Fruit fly (Drosophila melanogaster): ENCODE results near the gene Eig71Ek.

Eig71Ek gene

dm6 chr3L:15625676-15626414, 35.2 kb upstream of the Eig71Ek start:
- TF ChIP-seq Abd-B (GFP tag; optimal IDR thresholded peaks at IDR 0.05) = no peak
- TF ChIP-seq brk (GFP tag; optimal IDR thresholded peaks at IDR 0.05) = peak; percentile 77
- no peak for TF ChIP-seq lola (GFP tag; optimal IDR thresholded peaks at IDR 0.05)
- TF ChIP-seq jim (GFP tag; optimal IDR thresholded peaks at IDR 0.05) = no peak
- no peak for TF ChIP-seq Myc (optimal IDR thresholded peaks at IDR 0.05)
- peak; percentile 97 for TF ChIP-seq psq (GFP tag; optimal IDR thresholded peaks at IDR 0.05)
- peak; percentile 78 for TF ChIP-seq woc (GFP tag; optimal IDR thresholded peaks at IDR 0.05)
- peak; percentile 79 for TF ChIP-seq sv (GFP tag; optimal IDR thresholded peaks at IDR 0.05)
- TF ChIP-seq CG32264 (GFP tag; optimal IDR thresholded peaks at IDR 0.05) = peak; percentile 9
- TF ChIP-seq Vsx2 (GFP tag; optimal IDR thresholded peaks at IDR 0.05; ENCODE audit: partially characterized antibody) = peak; percentile 42
- peak; percentile 92 for TF ChIP-seq fru (GFP tag; optimal IDR thresholded peaks at IDR 0.05)
- peak; percentile 43 for TF ChIP-seq tai (GFP tag; optimal IDR thresholded peaks at IDR 0.05)
- TF ChIP-seq Hr83 (GFP tag; optimal IDR thresholded peaks at IDR 0.05; ENCODE audit: poor library complexity, severe bottlenecking) = peak; percentile 86
- TF ChIP-seq N (GFP tag; optimal IDR thresholded peaks at IDR 0.05) = no peak
- peak; percentile 61 for TF ChIP-seq br (GFP tag; optimal IDR thresholded peaks at IDR 0.05)
- peak; percentile 22 for TF ChIP-seq CrebA (GFP tag; optimal IDR thresholded peaks at IDR 0.05; ENCODE audit: borderline replicate concordance)
- TF ChIP-seq usp (GFP tag; optimal IDR thresholded peaks at IDR 0.05) = no peak
- peak; percentile 51 for TF ChIP-seq Dfd (GFP tag; optimal IDR thresholded peaks at IDR 0.05)
- no peak for TF ChIP-seq Hr78 (GFP tag; optimal IDR thresholded peaks at IDR 0.05)
- peak; percentile 94 for TF ChIP-seq rgr (GFP tag; optimal IDR thresholded peaks at IDR 0.05)
- peak; percentile 85 for TF ChIP-seq CG9705 (GFP tag; optimal IDR thresholded peaks at IDR 0.05)
- TF ChIP-seq Sp1 (GFP tag; optimal IDR thresholded peaks at IDR 0.05) = peak; percentile 97
- TF ChIP-seq HLH106 (tag; optimal IDR thresholded peaks at IDR 0.05) = peak; percentile 98
- peak; percentile 58 for TF ChIP-seq Jra (GFP tag; optimal IDR thresholded peaks at IDR 0.05)
- TF ChIP-seq pan (optimal IDR thresholded peaks at IDR 0.05) = no peak
- peak; percentile 79 for TF ChIP-seq sage (GFP tag; optimal IDR thresholded peaks at IDR 0.05)
- peak; percentile 84 for TF ChIP-seq ey (GFP tag; optimal IDR thresholded peaks at IDR 0.05)
- TF ChIP-seq dl (GFP tag; optimal IDR thresholded peaks at IDR 0.05; ENCODE audit: insufficient read depth in 1 of 2, partially characterized antibody in 2 of 2) = peak; percentile 8 to 42
- TF ChIP-seq dmrt93B (GFP tag; optimal IDR thresholded peaks at IDR 0.05) = peak; percentile 95
- TF ChIP-seq OdsH (GFP tag; optimal IDR thresholded peaks at IDR 0.05) = peak; percentile 96
- no peak for TF ChIP-seq Mio (GFP tag; optimal IDR thresholded peaks at IDR 0.05)
- no peak for TF ChIP-seq GATAd (GFP tag; optimal IDR thresholded peaks at IDR 0.05)
- peak; percentile 94 for TF ChIP-seq h (GFP tag; optimal IDR thresholded peaks at IDR 0.05)
- no peak for TF ChIP-seq Rel (GFP tag; optimal IDR thresholded peaks at IDR 0.05)
- peak; percentile 51 for TF ChIP-seq Rel (tag; optimal IDR thresholded peaks at IDR 0.05)
- TF ChIP-seq dsf (GFP tag; optimal IDR thresholded peaks at IDR 0.05; ENCODE audit: borderline replicate concordance) = peak; percentile 35
- peak; percentile 29 to 98 for TF ChIP-seq foxo (GFP tag; optimal IDR thresholded peaks at IDR 0.05)
- TF ChIP-seq Dif (GFP tag; optimal IDR thresholded peaks at IDR 0.05; ENCODE audit: partially characterized antibody) = peak; percentile 28
- TF ChIP-seq Hnf4 (GFP tag; optimal IDR thresholded peaks at IDR 0.05) = peak; percentile 78

dm6 chr3L:15627295-15627694, 33.8 kb upstream of the Eig71Ek start:
- TF ChIP-seq Dif (GFP tag; optimal IDR thresholded peaks at IDR 0.05; ENCODE audit: partially characterized antibody) (no peak), CrebA (GFP tag; optimal IDR thresholded peaks at IDR 0.05; ENCODE audit: borderline replicate concordance) (no peak), dmrt93B (GFP tag; optimal IDR thresholded peaks at IDR 0.05) (no peak), Dfd (GFP tag; optimal IDR thresholded peaks at IDR 0.05) (no peak), psq (GFP tag; optimal IDR thresholded peaks at IDR 0.05) (no peak), Rel (GFP tag; optimal IDR thresholded peaks at IDR 0.05) (no peak), Rel (tag; optimal IDR thresholded peaks at IDR 0.05) (no peak), rgr (GFP tag; optimal IDR thresholded peaks at IDR 0.05) (no peak), Hr83 (GFP tag; optimal IDR thresholded peaks at IDR 0.05; ENCODE audit: poor library complexity, severe bottlenecking) (no peak)
